Fruit fly (Drosophila melanogaster): Measurements from ENCODE around the gene Kcmf1.
A peak's percentile ranks its signal among the peaks of the same experiment; 100 is the strongest.

Kcmf1 gene

dm6 chr3R:8965546-8965945 is 49.2 kb downstream of the Kcmf1 start:
- TF ChIP-seq Dref (GFP tag; IDR thresholded peaks at IDR 0.05) = no peak
- TF ChIP-seq hkb (optimal IDR thresholded peaks at IDR 0.05) = no peak
- no peak for TF ChIP-seq hkb (GFP tag; IDR thresholded peaks at IDR 0.05)
- no peak for TF ChIP-seq toy (GFP tag; IDR thresholded peaks at IDR 0.05)
- no peak for TF ChIP-seq CG34224 (GFP tag; IDR thresholded peaks at IDR 0.05; ENCODE audit: partially characterized antibody)
- peak in 1 of 2 experiments; percentile 91 for TF ChIP-seq tll (GFP tag; optimal IDR thresholded peaks at IDR 0.05)
- no peak for TF ChIP-seq dm (GFP tag; optimal IDR thresholded peaks at IDR 0.05)
- no peak for TF ChIP-seq Drgx (GFP tag; IDR thresholded peaks at IDR 0.05)
- no peak for TF ChIP-seq Oaz (GFP tag; IDR thresholded peaks at IDR 0.05)
- no peak for TF ChIP-seq CG3407 (GFP tag; optimal IDR thresholded peaks at IDR 0.05)
- TF ChIP-seq kni (GFP tag; optimal IDR thresholded peaks at IDR 0.05) = peak; percentile 9
- TF ChIP-seq CG10321 (GFP tag; IDR thresholded peaks at IDR 0.05) = no peak
- no peak for TF ChIP-seq CG15696 (tag; optimal IDR thresholded peaks at IDR 0.05)
- no peak for TF ChIP-seq otp (GFP tag; IDR thresholded peaks at IDR 0.05)
- peak; percentile 91 for TF ChIP-seq zen (tag; optimal IDR thresholded peaks at IDR 0.05)

DNA sequence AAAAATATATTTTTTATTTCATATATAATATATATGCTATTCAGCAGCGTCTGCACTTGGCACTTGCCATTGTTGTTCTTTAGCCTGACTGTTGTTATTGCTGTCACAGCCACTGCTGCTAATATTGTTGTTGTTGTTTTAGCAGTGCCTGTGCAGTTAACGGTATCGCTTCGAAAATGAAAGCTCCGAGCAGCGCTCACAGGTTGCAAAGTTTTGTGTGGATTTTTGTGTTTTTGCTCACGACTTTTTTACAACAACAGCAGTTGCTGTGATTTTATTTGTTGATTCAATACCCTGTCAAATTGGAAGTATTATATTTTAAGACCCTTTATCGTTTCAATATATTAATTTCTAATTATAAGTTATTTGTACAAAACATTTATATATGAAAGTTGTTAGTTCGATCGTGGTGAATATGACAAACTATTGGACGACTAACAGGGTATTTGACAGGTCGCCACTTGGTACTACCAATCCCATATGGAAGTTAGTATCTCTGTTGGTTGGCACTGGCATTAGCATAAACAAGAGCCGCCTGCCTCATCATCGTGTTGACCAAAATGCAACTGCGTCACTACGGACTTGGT is 50.9 kb downstream of the Kcmf1 start:
- 0 out of 3 replicates have a peak, but pooled peaks have one; percentile 35 for TF ChIP-seq otp (GFP tag; IDR thresholded peaks at IDR 0.05)
- TF ChIP-seq ci (GFP tag; IDR thresholded peaks at IDR 0.05) = peak; percentile 85
- no peak for TF ChIP-seq zen2 (GFP tag; IDR thresholded peaks at IDR 0.05; ENCODE audit: partially characterized antibody)
- peak; percentile 74 for TF ChIP-seq vvl (GFP tag; IDR thresholded peaks at IDR 0.05)
- TF ChIP-seq row (GFP tag; IDR thresholded peaks at IDR 0.05) = peak; percentile 51; the same call in 2 of the 3 replicates
- TF ChIP-seq CG17829 (tag; optimal IDR thresholded peaks at IDR 0.05) = peak; percentile 32
- TF ChIP-seq CG15269 (tag; optimal IDR thresholded peaks at IDR 0.05) = peak; percentile 20
- TF ChIP-seq CG4360 (GFP tag; IDR thresholded peaks at IDR 0.05) = peak; percentile 63
- TF ChIP-seq CG6689 (GFP tag; IDR thresholded peaks at IDR 0.05) = 0 out of 2 replicates have a peak, but pooled peaks have one; percentile 19
- no peak for TF ChIP-seq CG6765 (GFP tag; optimal IDR thresholded peaks at IDR 0.05)
- 0 out of 2 replicates have a peak, but pooled peaks have one; percentile 20 for TF ChIP-seq Drgx (GFP tag; IDR thresholded peaks at IDR 0.05)
- peak; percentile 51 for TF ChIP-seq fd96Cb (tag; optimal IDR thresholded peaks at IDR 0.05)
- 0 out of 2 replicates have a peak, but pooled peaks have one; percentile 17 for TF ChIP-seq lmd (GFP tag; IDR thresholded peaks at IDR 0.05)
- no peak for TF ChIP-seq ems (GFP tag; optimal IDR thresholded peaks at IDR 0.05)
- TF ChIP-seq tap (tag; optimal IDR thresholded peaks at IDR 0.05) = peak; percentile 7
- TF ChIP-seq CG18262 (tag; optimal IDR thresholded peaks at IDR 0.05) = peak; percentile 60
- peak; percentile 51; the same call in 1 of the 2 replicates for TF ChIP-seq CG5953 (GFP tag; IDR thresholded peaks at IDR 0.05)
- TF ChIP-seq br (optimal IDR thresholded peaks at IDR 0.05) = no peak
- TF ChIP-seq CG12391 (tag; optimal IDR thresholded peaks at IDR 0.05) = peak; percentile 53
- peak; percentile 63 for TF ChIP-seq Blimp-1 (GFP tag; optimal IDR thresholded peaks at IDR 0.05)
- TF ChIP-seq Ada2b (GFP tag; IDR thresholded peaks at IDR 0.05) = peak; percentile 20; the same call in 1 of the 2 replicates
- TF ChIP-seq jumu (GFP tag; optimal IDR thresholded peaks at IDR 0.05) = no peak
- TF ChIP-seq az2 (GFP tag; optimal IDR thresholded peaks at IDR 0.05) = peak; percentile 18
- no peak for TF ChIP-seq Bteb2 (GFP tag; optimal IDR thresholded peaks at IDR 0.05)
- TF ChIP-seq ftz-f1 (GFP tag; optimal IDR thresholded peaks at IDR 0.05) = no peak
- peak; percentile 49 for TF ChIP-seq nmo (GFP tag; optimal IDR thresholded peaks at IDR 0.05)
- TF ChIP-seq CG2712 (tag; optimal IDR thresholded peaks at IDR 0.05) = peak; percentile 55
- peak; percentile 18 for TF ChIP-seq Sox100B (GFP tag; optimal IDR thresholded peaks at IDR 0.05)
- peak; percentile 64; the same call in 1 of the 2 replicates for TF ChIP-seq Awh (GFP tag; IDR thresholded peaks at IDR 0.05)
- no peak for TF ChIP-seq ash1 (GFP tag; optimal IDR thresholded peaks at IDR 0.05)
- no peak for TF ChIP-seq Sin3A (optimal IDR thresholded peaks at IDR 0.05)
- TF ChIP-seq Asciz (GFP tag; optimal IDR thresholded peaks at IDR 0.05) = peak; percentile 51
- no peak for TF ChIP-seq CG34422 (GFP tag; IDR thresholded peaks at IDR 0.05)
- TF ChIP-seq Dref (GFP tag; IDR thresholded peaks at IDR 0.05) = no peak
- TF ChIP-seq CG4730 (GFP tag; IDR thresholded peaks at IDR 0.05) = 0 out of 2 replicates have a peak, but pooled peaks have one; percentile 35
- TF ChIP-seq D19A (tag; optimal IDR thresholded peaks at IDR 0.05) = peak; percentile 30
- no peak for TF ChIP-seq CG13287 (GFP tag; IDR thresholded peaks at IDR 0.05; ENCODE audit: partially characterized antibody)
